Worm (Caenorhabditis elegans) whole organism, midembryonic: ENCODE results near the gene C06A12.3.

Experiments used
- T22C8.4 ChIP-seq: fragments of 200-800 bp; sonication (Bioruptor generic); IDR thresholded peaks from 2 replicates; pipeline ENCODE4 v1.3.6; 2022; ENCODE audit warnings: missing genetic modification characterization, missing compliant biosample characterization
- cog-1 ChIP-seq: sonication (generic microtip); optimal IDR thresholded peaks from 2 replicates; lab custom pipeline; 2016; ENCODE audit warnings: missing genetic modification characterization, missing compliant biosample characterization
- flt-1 ChIP-seq: fragments of 200-800 bp; sonication (Bioruptor generic); IDR thresholded peaks from 2 replicates; pipeline ENCODE4 v1.3.6; 2022; ENCODE audit warnings: missing genetic modification characterization, missing compliant biosample characterization
- klf-2 ChIP-seq: fragments of 200-800 bp; sonication (Bioruptor generic); conservative IDR thresholded peaks from 2 replicates; pipeline ENCODE4 v1.3.6; 2022; ENCODE audit warnings: missing genetic modification reagents, missing genetic modification characterization, missing compliant biosample characterization
- med-1 ChIP-seq: sonication (generic microtip); optimal IDR thresholded peaks from 2 replicates; lab custom pipeline; 2017; ENCODE audit warnings: missing genetic modification characterization, mild to moderate bottlenecking, missing compliant biosample characterization, antibody characterized with exemption, missing genetic modification reagents; ENCODE audit not compliant: insufficient read depth
- tab-1 ChIP-seq: fragments of 200-800 bp; sonication (Bioruptor generic); IDR thresholded peaks from 2 replicates; pipeline ENCODE4 v1.3.6; 2022; ENCODE audit warnings: missing genetic modification characterization, missing compliant biosample characterization
- ztf-23 ChIP-seq: fragments of 200-800 bp; sonication (Bioruptor generic); IDR thresholded peaks from 2 replicates; pipeline ENCODE4 v1.3.6; 2022; ENCODE audit warnings: missing genetic modification reagents, missing genetic modification characterization, missing compliant biosample characterization
- ztf-29 ChIP-seq: fragments of 200-800 bp; sonication (Bioruptor generic); IDR thresholded peaks from 2 replicates; pipeline ENCODE4 v1.3.6; 2022; ENCODE audit warnings: missing genetic modification reagents, missing genetic modification characterization, missing compliant biosample characterization

ce11 chrIV:17399455-17399854 is 28.1 kb upstream of the C06A12.3 start, which contains the start of gene T02D1.4:
- TF ChIP-seq ztf-23 (GFP tag; lab: Robert Waterston, UW) (no peak), flt-1 (GFP tag; lab: Robert Waterston, UW) (no peak), tab-1 (GFP tag; lab: Robert Waterston, UW) (no peak), med-1 (GFP tag; lab: Kevin White, UChicago) (no peak), T22C8.4 (no peak), ztf-29 (no peak), cog-1 (tag; lab: Kevin White, UChicago) (no peak), klf-2 (no peak)
